Fruit fly (Drosophila melanogaster) whole organism, embryonic: ENCODE measurements around the gene Polr1B.
A peak's percentile ranks its signal among the peaks of the same experiment; 100 is the strongest.

Experiments
- Asciz ChIP-seq: fragments of 200-800 bp; sonication (Bioruptor generic); optimal IDR thresholded peaks from 2 replicates; lab custom pipeline; 2017; ENCODE audit warnings: missing biosample characterization, mild to moderate bottlenecking, missing genetic modification characterization, missing genetic modification reagents
- Atf-2 ChIP-seq: fragments of 200-800 bp; sonication (Bioruptor generic); optimal IDR thresholded peaks from 2 replicates; lab custom pipeline; 2016; ENCODE audit warnings: missing biosample characterization, missing genetic modification characterization
- Awh ChIP-seq: fragments of 200-800 bp; sonication (Bioruptor generic); IDR thresholded peaks from 2 replicates; pipeline ENCODE4, ENCODE4 v1.3.6; 2022; ENCODE audit warnings: missing biosample characterization, missing genetic modification characterization
- B-H2 ChIP-seq: fragments of 200-800 bp; sonication (Bioruptor generic); optimal IDR thresholded peaks from 2 replicates; lab custom pipeline; 2018; ENCODE audit warnings: missing biosample characterization, mild to moderate bottlenecking, missing genetic modification characterization
- Blimp-1 ChIP-seq: fragments of 200-800 bp; sonication (Bioruptor generic); optimal IDR thresholded peaks from 3 replicates; lab custom pipeline; 2018; ENCODE audit warnings: missing biosample characterization, missing genetic modification characterization, mild to moderate bottlenecking, moderate library complexity, missing genetic modification reagents
- Bteb2 ChIP-seq: fragments of 200-800 bp; sonication (Bioruptor generic); optimal IDR thresholded peaks from 2 replicates; lab custom pipeline; 2016; ENCODE audit warnings: missing biosample characterization, missing genetic modification characterization
- C15 ChIP-seq: fragments of 200-800 bp; sonication (Bioruptor generic); IDR thresholded peaks from 3 replicates; pipeline ENCODE4 v1.3.6; 2022; ENCODE audit warnings: missing biosample characterization, missing genetic modification characterization
- CG10959 ChIP-seq: fragments of 200-800 bp; sonication (Bioruptor generic); IDR thresholded peaks from 2 replicates; pipeline ENCODE4 v1.3.6; 2022; ENCODE audit warnings: missing biosample characterization, missing genetic modification characterization
- CG10979 ChIP-seq: fragments of 200-800 bp; sonication (Bioruptor generic); optimal IDR thresholded peaks from 2 replicates; lab custom pipeline; 2018; ENCODE audit warnings: missing biosample characterization, mild to moderate bottlenecking, missing genetic modification characterization, moderate library complexity
- CG14441 ChIP-seq: fragments of 200-800 bp; sonication (Bioruptor generic); IDR thresholded peaks from 2 replicates; pipeline ENCODE4 v1.3.6; 2022; ENCODE audit warnings: missing biosample characterization, missing genetic modification characterization
- CG1792 ChIP-seq: fragments of 200-800 bp; sonication (Bioruptor generic); optimal IDR thresholded peaks from 2 replicates; lab custom pipeline; 2016; ENCODE audit warnings: missing biosample characterization, missing genetic modification characterization
- CG18262 ChIP-seq: fragments of 200-800 bp; optimal IDR thresholded peaks from 3 replicates; lab custom pipeline; 2019; ENCODE audit warnings: missing biosample characterization, mild to moderate bottlenecking, missing genetic modification characterization, moderate library complexity
- CG18599 ChIP-seq: fragments of 200-800 bp; sonication (Bioruptor generic); optimal IDR thresholded peaks from 3 replicates; lab custom pipeline; 2017; ENCODE audit warnings: missing biosample characterization, missing genetic modification characterization, mild to moderate bottlenecking, moderate library complexity, missing genetic modification reagents
- CG3726 ChIP-seq: fragments of 200-800 bp; sonication (Bioruptor generic); IDR thresholded peaks from 3 replicates; pipeline ENCODE4, ENCODE4 v1.3.6; 2022; ENCODE audit warnings: missing biosample characterization, missing genetic modification characterization
- CG3847 ChIP-seq: fragments of 200-800 bp; sonication (Bioruptor generic); IDR thresholded peaks from 2 replicates; pipeline ENCODE4 v1.3.6; 2022; ENCODE audit warnings: missing biosample characterization, missing genetic modification characterization
- CG6765 ChIP-seq: fragments of 200-800 bp; sonication (Bioruptor generic); optimal IDR thresholded peaks from 3 replicates; lab custom pipeline; 2017; ENCODE audit warnings: missing biosample characterization, mild to moderate bottlenecking, missing genetic modification characterization
- CG7357 ChIP-seq: fragments of 200-800 bp; sonication (Bioruptor generic); IDR thresholded peaks from 3 replicates; pipeline ENCODE4 v1.3.6; 2022; ENCODE audit warnings: missing biosample characterization, missing genetic modification characterization
- CG7556 ChIP-seq: fragments of 200-800 bp; sonication (Bioruptor generic); optimal IDR thresholded peaks from 2 replicates; lab custom pipeline; 2017; ENCODE audit warnings: missing biosample characterization, mild to moderate bottlenecking, missing genetic modification characterization
- CG8089 ChIP-seq: fragments of 200-800 bp; sonication (Bioruptor generic); optimal IDR thresholded peaks from 3 replicates; lab custom pipeline; 2016; ENCODE audit warnings: missing biosample characterization, missing genetic modification characterization
- CG9437 ChIP-seq: fragments of 200-800 bp; sonication (Bioruptor generic); optimal IDR thresholded peaks from 2 replicates; lab custom pipeline; 2018; ENCODE audit warnings: missing biosample characterization, mild to moderate bottlenecking, missing genetic modification characterization
- CG9817 ChIP-seq: fragments of 200-800 bp; sonication (Bioruptor generic); optimal IDR thresholded peaks from 2 replicates; lab custom pipeline; 2018; ENCODE audit warnings: missing biosample characterization, mild to moderate bottlenecking, missing genetic modification characterization, moderate library complexity
- CoRest ChIP-seq: fragments of 200-800 bp; sonication (Bioruptor generic); optimal IDR thresholded peaks from 3 replicates; lab custom pipeline; 2018; ENCODE audit warnings: missing biosample characterization, mild to moderate bottlenecking, missing genetic modification characterization, moderate library complexity
- Drgx ChIP-seq: fragments of 200-800 bp; sonication (Bioruptor generic); IDR thresholded peaks from 2 replicates; pipeline ENCODE4 v1.3.6; 2022; ENCODE audit warnings: missing biosample characterization, missing genetic modification characterization
- Hey ChIP-seq: fragments of 200-800 bp; sonication (Bioruptor generic); optimal IDR thresholded peaks from 3 replicates; lab custom pipeline; 2018; ENCODE audit warnings: missing biosample characterization, mild to moderate bottlenecking, missing genetic modification characterization
- MTF-1 ChIP-seq: fragments of 200-800 bp; sonication (Bioruptor generic); optimal IDR thresholded peaks from 2 replicates; lab custom pipeline; 2018; ENCODE audit warnings: missing biosample characterization, mild to moderate bottlenecking, missing genetic modification characterization, borderline replicate concordance
- NFAT ChIP-seq: fragments of 200-800 bp; sonication (Bioruptor generic); IDR thresholded peaks from 2 replicates; pipeline ENCODE4 v1.3.6; 2022; ENCODE audit warnings: missing biosample characterization, missing genetic modification characterization
- Nf-YB ChIP-seq: fragments of 200-800 bp; sonication (Bioruptor generic); optimal IDR thresholded peaks from 3 replicates; lab custom pipeline; 2019; ENCODE audit warnings: missing biosample characterization, mild to moderate bottlenecking, missing genetic modification characterization, moderate library complexity
- Rx ChIP-seq: fragments of 200-800 bp; sonication (Bioruptor generic); IDR thresholded peaks from 2 replicates; pipeline ENCODE4 v1.3.6; 2022; ENCODE audit warnings: missing biosample characterization, missing genetic modification characterization
- Sox102F ChIP-seq: fragments of 200-800 bp; sonication (Bioruptor generic); optimal IDR thresholded peaks from 2 replicates; lab custom pipeline; 2018; ENCODE audit warnings: missing biosample characterization, mild to moderate bottlenecking, missing genetic modification characterization, moderate library complexity
- Taf1 ChIP-seq: fragments of 200-800 bp; sonication (Bioruptor generic); IDR thresholded peaks from 2 replicates; pipeline ENCODE4 v1.3.6; 2022; ENCODE audit warnings: missing biosample characterization, missing genetic modification characterization
- Vsx1 ChIP-seq: fragments of 200-800 bp; sonication (Bioruptor generic); optimal IDR thresholded peaks from 2 replicates; lab custom pipeline; 2017; ENCODE audit warnings: missing biosample characterization, mild to moderate bottlenecking, missing genetic modification characterization, missing genetic modification reagents
- bigmax ChIP-seq: fragments of 200-800 bp; sonication (Bioruptor generic); optimal IDR thresholded peaks from 2 replicates; lab custom pipeline; 2018; ENCODE audit warnings: missing biosample characterization, mild to moderate bottlenecking, missing genetic modification characterization
- bsh ChIP-seq, 2 experiments: fragments of 200-800 bp; sonication (Bioruptor generic); optimal IDR thresholded peaks; 2 replicates each; lab custom pipeline; 2017 to 2018; ENCODE audit warnings: mild to moderate bottlenecking in 2 of 2, missing biosample characterization in 2 of 2, missing genetic modification characterization in 2 of 2, moderate library complexity in 1 of 2
- cad ChIP-seq: fragments of >200 bp; optimal IDR thresholded peaks from 2 replicates; lab custom pipeline; 2017; ENCODE audit warnings: missing biosample characterization, missing genetic modification characterization
- cas ChIP-seq: fragments of 200-800 bp; sonication (Bioruptor generic); IDR thresholded peaks from 2 replicates; pipeline ENCODE4 v1.3.6; 2022; ENCODE audit warnings: missing biosample characterization, missing genetic modification characterization
- chif ChIP-seq, 2 experiments: fragments of 200-800 bp; sonication (Bioruptor generic); optimal IDR thresholded peaks; 3 replicates each; lab custom pipeline; 2016; ENCODE audit warnings: missing biosample characterization in 2 of 2, missing genetic modification characterization in 2 of 2
- ci ChIP-seq: fragments of 200-800 bp; sonication (Bioruptor generic); IDR thresholded peaks from 3 replicates; pipeline ENCODE4 v1.3.6; 2022; ENCODE audit warnings: missing biosample characterization, missing genetic modification characterization
- crp ChIP-seq, 2 experiments: fragments of 200-800 bp; sonication (Bioruptor generic); optimal IDR thresholded peaks; 2 replicates in 1 of 2; 3 replicates in 1 of 2; lab custom pipeline; 2017; ENCODE audit warnings: missing biosample characterization in 2 of 2, missing genetic modification characterization in 2 of 2, mild to moderate bottlenecking in 1 of 2, moderate library complexity in 1 of 2
- dimm ChIP-seq: fragments of 200-800 bp; sonication (Bioruptor generic); IDR thresholded peaks from 2 replicates; pipeline ENCODE4 v1.3.6; 2022; ENCODE audit warnings: missing biosample characterization, missing genetic modification characterization
- gfzf ChIP-seq: fragments of 200-800 bp; sonication (Bioruptor generic); optimal IDR thresholded peaks from 2 replicates; lab custom pipeline; 2016; ENCODE audit warnings: missing biosample characterization, mild to moderate bottlenecking, missing genetic modification characterization, moderate library complexity
- gro ChIP-seq: fragments of 200-800 bp; sonication (Bioruptor generic); optimal IDR thresholded peaks from 2 replicates; lab custom pipeline; 2016; ENCODE audit warnings: missing biosample characterization, missing genetic modification characterization
- hkb ChIP-seq, 2 experiments: fragments of 200-800 bp in 1 of 2; fragments of >200 bp in 1 of 2; sonication (Bioruptor generic) in 1 of 2; IDR thresholded peaks in 1 of 2; optimal IDR thresholded peaks in 1 of 2; 2 replicates each; pipeline versions ENCODE4 v1.3.6 to Lab custom; 2017 to 2022; ENCODE audit warnings: missing biosample characterization in 1 of 2, missing genetic modification characterization in 1 of 2
- jing ChIP-seq: fragments of 200-800 bp; sonication (Bioruptor generic); optimal IDR thresholded peaks from 2 replicates; lab custom pipeline; 2018; ENCODE audit warnings: missing biosample characterization, mild to moderate bottlenecking, missing genetic modification characterization
- kay ChIP-seq: fragments of 200-800 bp; sonication (Bioruptor generic); optimal IDR thresholded peaks from 2 replicates; lab custom pipeline; 2016; ENCODE audit warnings: missing biosample characterization, missing genetic modification characterization
- ranshi ChIP-seq: fragments of 200-800 bp; sonication (Bioruptor generic); IDR thresholded peaks from 2 replicates; pipeline ENCODE4 v1.3.6; 2022; ENCODE audit warnings: missing biosample characterization, missing genetic modification characterization
- sisA ChIP-seq: fragments of 200-800 bp; sonication (Bioruptor generic); IDR thresholded peaks from 2 replicates; pipeline ENCODE4 v1.3.6; 2022; ENCODE audit warnings: missing biosample characterization, missing genetic modification characterization
- ssp ChIP-seq: fragments of 200-800 bp; sonication (Bioruptor generic); IDR thresholded peaks from 2 replicates; pipeline ENCODE4 v1.3.6; 2022; ENCODE audit warnings: missing biosample characterization, missing genetic modification characterization
- toy ChIP-seq: fragments of 200-800 bp; sonication (Bioruptor generic); IDR thresholded peaks from 2 replicates; pipeline ENCODE4 v1.3.6; 2022; ENCODE audit warnings: missing biosample characterization, missing genetic modification characterization
- vvl ChIP-seq: fragments of 200-800 bp; sonication (Bioruptor generic); IDR thresholded peaks from 2 replicates; pipeline ENCODE4 v1.3.6; 2022; ENCODE audit warnings: missing biosample characterization, missing genetic modification characterization

The Polr1B gene

DNA sequence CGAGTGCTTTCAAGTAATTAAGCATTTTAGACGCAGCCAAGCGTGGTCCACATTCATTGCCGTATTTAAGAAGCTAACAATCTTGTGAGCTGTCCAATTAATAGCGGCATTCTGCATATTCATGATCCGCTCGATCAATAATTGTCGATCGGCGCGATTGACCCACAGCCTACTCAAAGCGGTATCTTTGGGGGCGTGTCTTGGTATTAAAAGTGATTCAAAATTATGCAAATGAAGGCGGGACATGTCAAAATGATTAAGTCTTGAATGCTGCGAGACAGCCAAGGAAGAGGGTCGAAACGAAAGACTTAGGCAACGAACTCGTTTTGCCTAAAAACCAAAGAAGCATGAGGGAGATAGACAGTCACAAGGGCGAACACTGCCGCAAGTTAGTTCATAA lies 37.2 kb upstream of the Polr1B start:
- no peak for TF ChIP-seq Asciz (GFP tag; lab: Kevin White, UChicago)
- peak; percentile 62 for TF ChIP-seq Awh (GFP tag; lab: Robert Waterston, UW)
- no peak for TF ChIP-seq chif (GFP tag; optimal IDR thresholded peaks at IDR 0.05; lab: Kevin White, UChicago)
- no peak for TF ChIP-seq toy
- no peak for TF ChIP-seq MTF-1 (GFP tag; lab: Kevin White, UChicago)
- TF ChIP-seq vvl (GFP tag; lab: Robert Waterston, UW) = peak; percentile 72
- no peak for TF ChIP-seq CG9437 (GFP tag; lab: Kevin White, UChicago)
- no peak for TF ChIP-seq Blimp-1

DNA sequence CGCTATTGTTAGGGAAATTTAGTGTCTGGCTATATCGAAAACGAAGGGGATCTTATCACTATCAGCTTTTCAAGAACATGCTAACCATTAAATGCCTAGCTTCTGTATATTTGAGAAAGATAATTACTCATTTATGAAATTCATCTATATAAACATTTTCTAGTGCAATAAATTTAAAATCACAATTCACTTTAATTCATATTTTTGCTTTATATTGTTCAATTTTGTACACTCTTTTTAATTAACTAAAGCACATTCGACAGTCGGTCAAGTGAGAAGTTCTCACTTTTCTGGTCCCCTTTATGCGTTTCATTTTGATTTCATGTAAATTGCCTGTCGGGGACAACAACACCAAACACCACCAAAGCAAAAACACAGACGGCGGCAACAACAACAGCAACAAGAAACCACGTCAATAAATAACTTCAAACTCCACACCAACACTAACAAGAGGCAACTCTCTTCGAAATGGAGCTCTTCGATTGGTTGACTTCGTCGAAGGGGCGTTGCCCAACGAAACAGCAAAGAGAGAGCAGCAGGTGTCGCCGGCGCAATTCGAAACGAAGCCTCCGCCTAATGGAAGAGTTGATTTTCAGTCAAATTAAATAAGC lies 35.6 kb upstream of the Polr1B start:
- no peak for TF ChIP-seq ssp
- no peak for TF ChIP-seq sisA (GFP tag; lab: Robert Waterston, UW)
- peak; percentile 13 for TF ChIP-seq CG18262 (tag; lab: Kevin White, UChicago)
- TF ChIP-seq jing (GFP tag; lab: Kevin White, UChicago) = no peak
- TF ChIP-seq ranshi (GFP tag; lab: Robert Waterston, UW) = no peak
- TF ChIP-seq CG9817 (tag; lab: Kevin White, UChicago) = no peak
- TF ChIP-seq kay = no peak
- TF ChIP-seq dimm (GFP tag; lab: Robert Waterston, UW) = no peak
- TF ChIP-seq Hey = no peak
- no peak for TF ChIP-seq Bteb2
- TF ChIP-seq CG7357 (GFP tag; lab: Robert Waterston, UW) = no peak
- no peak for TF ChIP-seq B-H2
- TF ChIP-seq bsh (GFP tag; optimal IDR thresholded peaks at IDR 0.05; lab: Kevin White, UChicago) = peak in 1 of 2 experiments; percentile 4
- no peak for TF ChIP-seq gro (GFP tag; lab: Kevin White, UChicago)
- no peak for TF ChIP-seq gfzf (GFP tag; lab: Kevin White, UChicago)
- TF ChIP-seq Vsx1 (GFP tag; lab: Kevin White, UChicago) = peak; percentile 5
- no peak for TF ChIP-seq cas
- no peak for TF ChIP-seq CG6765 (GFP tag; lab: Kevin White, UChicago)
- TF ChIP-seq Sox102F (GFP tag; lab: Kevin White, UChicago) = no peak
- TF ChIP-seq CoRest (tag; lab: Kevin White, UChicago) = no peak
- no peak for TF ChIP-seq bigmax (GFP tag; lab: Kevin White, UChicago)
- no peak for TF ChIP-seq CG14441 (GFP tag; lab: Robert Waterston, UW)
- TF ChIP-seq CG3726 (GFP tag; lab: Robert Waterston, UW) = no peak
- no peak for TF ChIP-seq C15
- TF ChIP-seq Nf-YB = peak; percentile 96
- TF ChIP-seq Drgx (GFP tag; lab: Robert Waterston, UW) = no peak
- TF ChIP-seq Rx (GFP tag; lab: Robert Waterston, UW) = no peak
- no peak for TF ChIP-seq cad
- no peak for TF ChIP-seq CG18599 (GFP tag; lab: Kevin White, UChicago)
- no peak for TF ChIP-seq Taf1
- TF ChIP-seq CG1792 = no peak
- TF ChIP-seq CG3847 (GFP tag; lab: Robert Waterston, UW) = no peak
- no peak for TF ChIP-seq toy
- no peak for TF ChIP-seq CG10959 (GFP tag; lab: Robert Waterston, UW)
- no peak for TF ChIP-seq NFAT (GFP tag; lab: Robert Waterston, UW)
- TF ChIP-seq crp (GFP tag; optimal IDR thresholded peaks at IDR 0.05; lab: Kevin White, UChicago) = no peak
- no peak for TF ChIP-seq CG8089 (GFP tag; lab: Kevin White, UChicago)
- TF ChIP-seq CG10979 (tag; lab: Kevin White, UChicago) = peak; percentile 28
- no peak for TF ChIP-seq CG7556 (GFP tag; lab: Kevin White, UChicago)
- no peak for TF ChIP-seq Blimp-1
- TF ChIP-seq Atf-2 (GFP tag; lab: Kevin White, UChicago) = no peak
- TF ChIP-seq ci (GFP tag; lab: Robert Waterston, UW) = no peak
- TF ChIP-seq hkb (optimal IDR thresholded peaks at IDR 0.05; lab: Kevin White, UChicago) = no peak
- TF ChIP-seq hkb (GFP tag; IDR thresholded peaks at IDR 0.05; lab: Robert Waterston, UW) = no peak
